Fruit fly (Drosophila melanogaster): ENCODE measurements around the gene CG15728.

The CG15728 gene

dm6 chrX:12631317-12632156, 7.4 kb downstream of the CG15728 start, which contains the start of gene Tomosyn:
Tomosyn (plus strand) TSS chrX:12631605.
- TF ChIP-seq Myc (optimal IDR thresholded peaks at IDR 0.05): no peak
- TF ChIP-seq woc (GFP tag; optimal IDR thresholded peaks at IDR 0.05): peak; percentile 24
- TF ChIP-seq sage (GFP tag; optimal IDR thresholded peaks at IDR 0.05): no peak
- peak; percentile 32 for TF ChIP-seq br (GFP tag; optimal IDR thresholded peaks at IDR 0.05)
- TF ChIP-seq foxo (GFP tag; optimal IDR thresholded peaks at IDR 0.05): peak in 1 of 2 experiments; percentile 42
- TF ChIP-seq Rel (GFP tag; optimal IDR thresholded peaks at IDR 0.05): no peak
- peak; percentile 98 for TF ChIP-seq Rel (tag; optimal IDR thresholded peaks at IDR 0.05)
- TF ChIP-seq Hnf4 (GFP tag; optimal IDR thresholded peaks at IDR 0.05): peak; percentile 35
- TF ChIP-seq Sp1 (GFP tag; optimal IDR thresholded peaks at IDR 0.05): peak; percentile 42
- TF ChIP-seq HLH106 (tag; optimal IDR thresholded peaks at IDR 0.05): peak; percentile 32
- no peak for TF ChIP-seq Dfd (GFP tag; optimal IDR thresholded peaks at IDR 0.05)
- TF ChIP-seq fru (GFP tag; optimal IDR thresholded peaks at IDR 0.05): peak; percentile 54
- peak; percentile 1 for TF ChIP-seq sv (GFP tag; optimal IDR thresholded peaks at IDR 0.05)
- peak; percentile 55 for TF ChIP-seq h (GFP tag; optimal IDR thresholded peaks at IDR 0.05)
- TF ChIP-seq ey (GFP tag; optimal IDR thresholded peaks at IDR 0.05): peak; percentile 21

- no peak for TF ChIP-seq Rel (GFP tag; optimal IDR thresholded peaks at IDR 0.05)
- TF ChIP-seq Rel (tag; optimal IDR thresholded peaks at IDR 0.05): no peak
- no peak for TF ChIP-seq Hr78 (GFP tag; optimal IDR thresholded peaks at IDR 0.05)
- TF ChIP-seq dmrt93B (GFP tag; optimal IDR thresholded peaks at IDR 0.05): no peak
- no peak for TF ChIP-seq sv (GFP tag; optimal IDR thresholded peaks at IDR 0.05)
- no peak for TF ChIP-seq CG32264 (GFP tag; optimal IDR thresholded peaks at IDR 0.05)
- TF ChIP-seq GATAd (GFP tag; optimal IDR thresholded peaks at IDR 0.05): no peak
- no peak for TF ChIP-seq sage (GFP tag; optimal IDR thresholded peaks at IDR 0.05)
- no peak for TF ChIP-seq Sp1 (GFP tag; optimal IDR thresholded peaks at IDR 0.05)
- TF ChIP-seq rgr (GFP tag; optimal IDR thresholded peaks at IDR 0.05): no peak
- no peak for TF ChIP-seq Vsx2 (GFP tag; optimal IDR thresholded peaks at IDR 0.05; ENCODE audit: partially characterized antibody)
- no peak for TF ChIP-seq Dif (GFP tag; optimal IDR thresholded peaks at IDR 0.05; ENCODE audit: partially characterized antibody)
- TF ChIP-seq Abd-B (GFP tag; optimal IDR thresholded peaks at IDR 0.05): no peak
- no peak for TF ChIP-seq h (GFP tag; optimal IDR thresholded peaks at IDR 0.05)
- no peak for TF ChIP-seq foxo (GFP tag; optimal IDR thresholded peaks at IDR 0.05)
- no peak for TF ChIP-seq Dfd (GFP tag; optimal IDR thresholded peaks at IDR 0.05)
- no peak for TF ChIP-seq jim (GFP tag; optimal IDR thresholded peaks at IDR 0.05)
- TF ChIP-seq ey (GFP tag; optimal IDR thresholded peaks at IDR 0.05): no peak
Observed at dm6 chrX:12632157-12632422, 8.0 kb downstream of the CG15728 start.

DNA sequence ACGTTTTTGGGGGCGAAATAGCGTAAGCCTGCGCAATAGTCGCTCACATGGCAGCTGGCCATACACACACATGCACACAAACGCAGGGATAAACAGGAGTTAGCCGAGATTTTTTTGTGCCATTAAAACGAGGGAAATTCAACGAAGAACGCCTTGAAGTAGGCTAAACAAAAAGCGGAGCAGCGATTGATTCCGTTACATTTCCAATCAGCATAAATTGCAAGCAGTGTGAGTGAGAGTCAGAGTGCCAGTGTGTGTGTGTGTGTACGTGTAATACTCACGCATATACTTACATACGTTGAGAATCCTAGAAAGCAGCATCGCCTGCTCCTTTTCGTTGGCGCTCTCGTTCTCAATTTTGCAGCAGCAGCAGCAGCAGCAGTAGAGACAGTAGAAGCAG, 9.1 kb downstream of the CG15728 start:
- TF ChIP-seq lola (GFP tag; optimal IDR thresholded peaks at IDR 0.05) (no peak), brk (GFP tag; optimal IDR thresholded peaks at IDR 0.05) (no peak), fru (GFP tag; optimal IDR thresholded peaks at IDR 0.05) (no peak), usp (GFP tag; optimal IDR thresholded peaks at IDR 0.05) (no peak), Mio (GFP tag; optimal IDR thresholded peaks at IDR 0.05) (no peak), pan (optimal IDR thresholded peaks at IDR 0.05) (no peak), OdsH (GFP tag; optimal IDR thresholded peaks at IDR 0.05) (no peak), dsf (GFP tag; optimal IDR thresholded peaks at IDR 0.05; ENCODE audit: borderline replicate concordance) (no peak), Vsx2 (GFP tag; optimal IDR thresholded peaks at IDR 0.05; ENCODE audit: partially characterized antibody) (no peak), sv (GFP tag; optimal IDR thresholded peaks at IDR 0.05) (no peak), Dfd (GFP tag; optimal IDR thresholded peaks at IDR 0.05) (no peak), Hr83 (GFP tag; optimal IDR thresholded peaks at IDR 0.05; ENCODE audit: poor library complexity, severe bottlenecking) (no peak), Myc (optimal IDR thresholded peaks at IDR 0.05) (no peak), dmrt93B (GFP tag; optimal IDR thresholded peaks at IDR 0.05) (no peak), ey (GFP tag; optimal IDR thresholded peaks at IDR 0.05) (no peak), Abd-B (GFP tag; optimal IDR thresholded peaks at IDR 0.05) (no peak), h (GFP tag; optimal IDR thresholded peaks at IDR 0.05) (no peak), CG32264 (GFP tag; optimal IDR thresholded peaks at IDR 0.05) (no peak), CrebA (GFP tag; optimal IDR thresholded peaks at IDR 0.05; ENCODE audit: borderline replicate concordance) (no peak), Jra (GFP tag; optimal IDR thresholded peaks at IDR 0.05) (no peak)

DNA sequence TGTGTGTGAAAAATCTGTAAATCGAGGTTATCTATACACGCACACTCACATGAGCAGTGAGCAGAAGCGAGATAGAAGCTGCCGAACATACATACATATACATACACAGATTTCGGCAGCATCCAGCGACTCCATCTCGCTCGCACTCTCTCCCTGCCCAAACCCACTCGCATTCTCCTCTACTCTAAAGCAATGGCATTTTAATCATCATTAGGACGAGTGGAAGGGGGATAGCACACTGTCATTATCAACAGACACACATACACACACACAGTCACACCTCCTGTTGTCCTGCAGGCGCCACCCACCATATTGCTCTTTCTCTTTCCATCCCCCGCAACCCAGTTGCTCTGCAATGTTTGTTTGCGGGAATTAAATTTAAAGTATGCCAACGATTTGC, 9.9 kb downstream of the CG15728 start:
- TF ChIP-seq woc (GFP tag; optimal IDR thresholded peaks at IDR 0.05): no peak
- TF ChIP-seq sv (GFP tag; optimal IDR thresholded peaks at IDR 0.05): no peak
- TF ChIP-seq CG32264 (GFP tag; optimal IDR thresholded peaks at IDR 0.05): no peak
- no peak for TF ChIP-seq CrebA (GFP tag; optimal IDR thresholded peaks at IDR 0.05; ENCODE audit: borderline replicate concordance)
- TF ChIP-seq pan (optimal IDR thresholded peaks at IDR 0.05): no peak
- no peak for TF ChIP-seq Hnf4 (GFP tag; optimal IDR thresholded peaks at IDR 0.05)
- TF ChIP-seq dsf (GFP tag; optimal IDR thresholded peaks at IDR 0.05; ENCODE audit: borderline replicate concordance): no peak
